Worm (Caenorhabditis elegans) whole organism, late embryonic: Measurements from ENCODE around the gene C54C6.7.

ENCODE experiments used
- C08G9.2 ChIP-seq: sonication (generic microtip); optimal IDR thresholded peaks from 2 replicates; lab custom pipeline; 2016; ENCODE audit warnings: mild to moderate bottlenecking, missing genetic modification characterization, moderate library complexity, missing compliant biosample characterization
- C38D4.7 ChIP-seq: fragments of 200-800 bp; sonication (Bioruptor generic); optimal IDR thresholded peaks from 2 replicates; lab custom pipeline; 2018; ENCODE audit warnings: mild to moderate bottlenecking, missing genetic modification characterization, moderate library complexity, missing compliant biosample characterization
- K09A11.1 ChIP-seq: sonication (generic microtip); optimal IDR thresholded peaks from 2 replicates; lab custom pipeline; 2017; ENCODE audit warnings: antibody characterized with exemption, mild to moderate bottlenecking, missing genetic modification characterization, missing compliant biosample characterization; ENCODE audit not compliant: insufficient read depth
- T23F11.4 ChIP-seq: fragments of 200-800 bp; sonication (Bioruptor generic); optimal IDR thresholded peaks from 2 replicates; lab custom pipeline; 2018; ENCODE audit warnings: mild to moderate bottlenecking, missing genetic modification characterization, missing compliant biosample characterization
- Y22D7AL.16 ChIP-seq: sonication (generic microtip); optimal IDR thresholded peaks from 2 replicates; lab custom pipeline; 2016; ENCODE audit warnings: missing genetic modification characterization, missing compliant biosample characterization
- ceh-18 ChIP-seq: sonication (generic microtip); optimal IDR thresholded peaks from 2 replicates; lab custom pipeline; 2016; ENCODE audit warnings: missing genetic modification characterization, missing compliant biosample characterization
- ceh-22 ChIP-seq: sonication (generic microtip); optimal IDR thresholded peaks from 2 replicates; lab custom pipeline; 2017; ENCODE audit warnings: missing biosample characterization, missing genetic modification characterization
- ceh-24 ChIP-seq: sonication (generic microtip); optimal IDR thresholded peaks from 2 replicates; lab custom pipeline; 2016; ENCODE audit warnings: mild to moderate bottlenecking, missing genetic modification characterization, missing compliant biosample characterization
- ceh-30 ChIP-seq: fragments of 150-350 bp; optimal IDR thresholded peaks from 2 replicates; lab custom pipeline; 2014; ENCODE audit warnings: missing biosample characterization, missing genetic modification characterization
- ceh-34 ChIP-seq: sonication (generic microtip); optimal IDR thresholded peaks from 2 replicates; lab custom pipeline; 2016; ENCODE audit warnings: mild to moderate bottlenecking, missing genetic modification characterization, missing compliant biosample characterization
- ceh-45 ChIP-seq: fragments of 200-800 bp; sonication (Bioruptor generic); IDR thresholded peaks from 2 replicates; pipeline ENCODE4 v1.3.6; 2022; ENCODE audit warnings: missing genetic modification reagents, missing genetic modification characterization, missing compliant biosample characterization
- ceh-6 ChIP-seq: fragments of 200-800 bp; sonication (Bioruptor generic); optimal IDR thresholded peaks from 2 replicates; lab custom pipeline; 2018; ENCODE audit warnings: mild to moderate bottlenecking, missing genetic modification characterization, missing compliant biosample characterization
- ceh-9 ChIP-seq: sonication (generic microtip); optimal IDR thresholded peaks from 2 replicates; lab custom pipeline; 2016; ENCODE audit warnings: mild to moderate bottlenecking, missing genetic modification characterization, inconsistent platforms, missing compliant biosample characterization
- che-1 ChIP-seq: sonication (generic microtip); optimal IDR thresholded peaks from 2 replicates; lab custom pipeline; 2016; ENCODE audit warnings: mild to moderate bottlenecking, missing genetic modification characterization, missing compliant biosample characterization
- dve-1 ChIP-seq: sonication (generic microtip); optimal IDR thresholded peaks from 2 replicates; lab custom pipeline; 2017; ENCODE audit warnings: antibody characterized with exemption, mild to moderate bottlenecking, missing genetic modification characterization, missing compliant biosample characterization
- elt-2 ChIP-seq: sonication (generic microtip); optimal IDR thresholded peaks from 2 replicates; lab custom pipeline; 2016; ENCODE audit warnings: missing genetic modification reagents, missing genetic modification characterization, missing compliant biosample characterization
- elt-4 ChIP-seq: sonication (generic microtip); optimal IDR thresholded peaks from 2 replicates; lab custom pipeline; 2016; ENCODE audit warnings: missing genetic modification characterization, missing compliant biosample characterization
- eyg-1 ChIP-seq: sonication (generic microtip); optimal IDR thresholded peaks from 2 replicates; lab custom pipeline; 2016; ENCODE audit warnings: missing genotype, missing genetic modification characterization, missing compliant biosample characterization
- fax-1 ChIP-seq: sonication (generic microtip); optimal IDR thresholded peaks from 2 replicates; lab custom pipeline; 2016; ENCODE audit warnings: missing genotype, missing genetic modification characterization, missing compliant biosample characterization
- fkh-10 ChIP-seq: fragments of 150-350 bp; optimal IDR thresholded peaks from 2 replicates; lab custom pipeline; 2014; ENCODE audit warnings: missing biosample characterization, missing genetic modification reagents, missing genetic modification characterization
- gmeb-2 ChIP-seq: sonication (generic microtip); optimal IDR thresholded peaks from 2 replicates; lab custom pipeline; 2016; ENCODE audit warnings: missing genetic modification characterization, inconsistent platforms, missing compliant biosample characterization
- hlh-13 ChIP-seq: fragments of 200-800 bp; sonication (Bioruptor generic); optimal IDR thresholded peaks from 2 replicates; lab custom pipeline; 2018; ENCODE audit warnings: mild to moderate bottlenecking, missing genetic modification characterization, missing compliant biosample characterization
- hlh-30 ChIP-seq: sonication (generic microtip); optimal IDR thresholded peaks from 2 replicates; lab custom pipeline; 2017; ENCODE audit warnings: antibody characterized with exemption, missing genetic modification characterization, missing compliant biosample characterization; ENCODE audit not compliant: insufficient read depth
- hlh-6 ChIP-seq: sonication (generic microtip); optimal IDR thresholded peaks from 2 replicates; lab custom pipeline; 2016; ENCODE audit warnings: missing genotype, missing genetic modification characterization, missing compliant biosample characterization
- lim-6 ChIP-seq: sonication (generic microtip); optimal IDR thresholded peaks from 2 replicates; lab custom pipeline; 2016; ENCODE audit warnings: missing genetic modification characterization, missing compliant biosample characterization
- lin-11 ChIP-seq: fragments of 200-800 bp; sonication (Bioruptor generic); optimal IDR thresholded peaks from 2 replicates; lab custom pipeline; 2018; ENCODE audit warnings: mild to moderate bottlenecking, missing genetic modification characterization, missing compliant biosample characterization
- madf-2 ChIP-seq: sonication (generic microtip); optimal IDR thresholded peaks from 2 replicates; lab custom pipeline; 2017; ENCODE audit warnings: missing genetic modification characterization, missing compliant biosample characterization
- nhr-232 ChIP-seq: sonication (generic microtip); optimal IDR thresholded peaks from 2 replicates; lab custom pipeline; 2016; ENCODE audit warnings: missing genetic modification characterization, missing compliant biosample characterization
- pag-3 ChIP-seq: sonication (generic microtip); optimal IDR thresholded peaks from 2 replicates; lab custom pipeline; 2016; ENCODE audit warnings: missing compliant biosample characterization, missing genetic modification characterization, borderline replicate concordance
- pat-9 ChIP-seq: fragments of 200-800 bp; sonication (Bioruptor generic); optimal IDR thresholded peaks from 2 replicates; lab custom pipeline; 2018; ENCODE audit warnings: mild to moderate bottlenecking, missing genetic modification characterization, moderate library complexity, missing compliant biosample characterization
- pha-4 ChIP-seq: fragments of 150-350 bp; optimal IDR thresholded peaks from 2 replicates; lab custom pipeline; 2018; ENCODE audit warnings: missing biosample characterization, missing genetic modification reagents, missing genetic modification characterization
- pqm-1 ChIP-seq: sonication (generic microtip); optimal IDR thresholded peaks from 2 replicates; lab custom pipeline; 2016; ENCODE audit warnings: missing genetic modification characterization, missing compliant biosample characterization
- pros-1 ChIP-seq: fragments of 150-350 bp; optimal IDR thresholded peaks from 2 replicates; lab custom pipeline; 2014; ENCODE audit warnings: missing biosample characterization, missing genetic modification reagents, missing genetic modification characterization
- ref-2 ChIP-seq: sonication (generic microtip); optimal IDR thresholded peaks from 2 replicates; lab custom pipeline; 2016; ENCODE audit warnings: missing genetic modification characterization, missing compliant biosample characterization
- rnt-1 ChIP-seq: sonication (generic microtip); optimal IDR thresholded peaks from 2 replicates; lab custom pipeline; 2016; ENCODE audit warnings: missing genetic modification characterization, missing compliant biosample characterization
- sox-4 ChIP-seq: sonication (generic microtip); optimal IDR thresholded peaks from 2 replicates; lab custom pipeline; 2017; ENCODE audit warnings: mild to moderate bottlenecking, missing genetic modification characterization, inconsistent platforms, missing compliant biosample characterization
- tbx-2 ChIP-seq: sonication (generic microtip); optimal IDR thresholded peaks from 2 replicates; lab custom pipeline; 2016; ENCODE audit warnings: missing genetic modification characterization, missing compliant biosample characterization
- ttx-3 ChIP-seq: sonication (generic microtip); optimal IDR thresholded peaks from 2 replicates; lab custom pipeline; 2016; ENCODE audit warnings: missing genetic modification reagents, missing genetic modification characterization, missing compliant biosample characterization
- unc-3 ChIP-seq, 2 experiments: fragments of 200-800 bp in 1 of 2; sonication (Bioruptor generic) in 1 of 2; sonication (generic microtip) in 1 of 2; conservative IDR thresholded peaks in 1 of 2; optimal IDR thresholded peaks in 1 of 2; 2 replicates each; pipeline versions ENCODE4 v1.3.6 to Lab custom; 2016 to 2022; ENCODE audit warnings: missing compliant biosample characterization in 2 of 2, missing genetic modification characterization in 2 of 2, missing genetic modification reagents in 1 of 2
- unc-55 ChIP-seq: sonication (generic microtip); optimal IDR thresholded peaks from 2 replicates; lab custom pipeline; 2017; ENCODE audit warnings: missing biosample characterization, missing genetic modification reagents, missing genetic modification characterization
- unc-86 ChIP-seq: sonication (generic microtip); optimal IDR thresholded peaks from 2 replicates; lab custom pipeline; 2016; ENCODE audit warnings: missing genetic modification characterization, missing compliant biosample characterization
- ztf-16 ChIP-seq: sonication (generic microtip); optimal IDR thresholded peaks from 2 replicates; lab custom pipeline; 2017; ENCODE audit warnings: missing genetic modification characterization, missing compliant biosample characterization

The C54C6.7 gene

ce11 chrIII:3573281-3573680, 27.1 kb upstream of the C54C6.7 start, which contains the start of gene nhr-6:
Gene nhr-6, plus strand, starts transcription at chrIII:3573581.
- TF ChIP-seq elt-4 (tag; lab: Kevin White, UChicago) (no peak), pqm-1 (tag; lab: Kevin White, UChicago) (no peak), madf-2 (no peak), unc-86 (tag; lab: Kevin White, UChicago) (no peak), ref-2 (tag; lab: Kevin White, UChicago) (no peak), lin-11 (tag; lab: Kevin White, UChicago) (no peak), ceh-45 (no peak), hlh-6 (tag; lab: Kevin White, UChicago) (no peak), ceh-24 (no peak), fkh-10 (GFP tag; lab: Kevin White, UChicago) (no peak), ttx-3 (tag; lab: Kevin White, UChicago) (no peak), dve-1 (no peak), K09A11.1 (tag; lab: Kevin White, UChicago) (no peak), tbx-2 (tag; lab: Kevin White, UChicago) (no peak), hlh-13 (no peak), ceh-34 (tag; lab: Kevin White, UChicago) (no peak), sox-4 (tag; lab: Kevin White, UChicago) (no peak), fax-1 (tag; lab: Kevin White, UChicago) (no peak), lim-6 (no peak)

ce11 chrIII:3571371-3571902, 25.2 kb upstream of the C54C6.7 start:
- no peak for TF ChIP-seq ceh-30
- peak; percentile 70 for TF ChIP-seq elt-2 (tag; lab: Kevin White, UChicago)
- TF ChIP-seq, all 69 proteins: peak for 1

ce11 chrIII:3569763-3570162, 23.5 kb upstream of the C54C6.7 start:
- TF ChIP-seq hlh-30 (tag; lab: Kevin White, UChicago) (no peak), eyg-1 (tag; lab: Kevin White, UChicago) (no peak), pag-3 (tag; lab: Kevin White, UChicago) (no peak), ztf-16 (tag; lab: Kevin White, UChicago) (no peak), pha-4 (tag; lab: Kevin White, UChicago) (no peak), rnt-1 (tag; lab: Kevin White, UChicago) (no peak), hlh-13 (no peak), madf-2 (no peak), ceh-45 (no peak), pqm-1 (tag; lab: Kevin White, UChicago) (no peak), C38D4.7 (no peak), ceh-9 (tag; lab: Kevin White, UChicago) (no peak), pat-9 (no peak), C08G9.2 (tag; lab: Kevin White, UChicago) (no peak), dve-1 (no peak), gmeb-2 (tag; lab: Kevin White, UChicago) (no peak), unc-86 (tag; lab: Kevin White, UChicago) (no peak), T23F11.4 (GFP tag; lab: Kevin White, UChicago) (no peak), tbx-2 (tag; lab: Kevin White, UChicago) (no peak), hlh-6 (tag; lab: Kevin White, UChicago) (no peak)
- TF ChIP-seq, all 69 proteins: peak for 0

DNA sequence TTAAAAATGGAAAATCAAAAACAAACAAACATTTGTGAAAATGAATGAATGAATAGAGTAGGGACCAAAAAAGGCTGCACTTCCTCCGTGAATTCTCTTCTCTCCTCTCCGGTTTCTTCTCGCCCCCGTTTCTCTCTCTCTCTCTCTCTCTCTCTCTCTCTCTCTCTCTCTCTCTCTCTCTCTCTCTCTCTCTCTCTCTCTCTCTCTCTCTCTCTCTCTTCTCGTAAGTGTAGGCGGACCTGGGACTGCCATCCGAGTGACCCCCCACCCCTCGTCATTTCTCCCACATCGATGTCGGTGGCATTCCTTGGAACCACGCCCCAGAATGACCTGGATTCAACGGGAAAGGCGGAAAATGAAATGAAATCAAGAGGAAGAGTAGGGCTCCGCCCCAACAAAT, 20.6 kb upstream of the C54C6.7 start:
- TF ChIP-seq dve-1 = no peak

DNA sequence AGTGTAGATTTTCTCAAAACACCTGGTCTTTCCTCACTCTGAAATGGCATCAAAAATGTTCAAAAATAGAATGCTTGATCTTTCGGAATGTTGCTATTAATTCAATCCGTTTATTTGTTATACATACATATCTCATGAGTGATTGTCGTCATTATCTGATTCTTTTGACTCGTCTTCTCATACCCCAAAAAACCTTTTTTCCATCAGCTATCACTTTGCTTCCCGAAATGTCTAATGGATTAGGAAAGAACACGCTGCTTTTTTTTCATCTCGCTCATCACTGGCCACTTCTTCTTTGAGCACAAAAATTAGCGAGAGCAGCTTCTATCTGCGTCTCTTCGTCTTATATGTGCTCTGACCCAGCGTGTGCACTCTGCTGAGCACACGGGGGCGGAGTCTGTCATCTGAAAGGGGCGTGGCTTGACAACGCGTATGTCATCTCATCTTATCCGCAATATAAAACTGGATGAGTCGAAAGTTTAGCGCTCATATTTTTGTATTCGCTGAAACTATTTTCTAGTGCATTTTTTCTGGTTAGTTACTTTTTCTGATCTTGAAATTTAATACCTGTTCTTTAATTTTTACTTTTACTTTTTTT, 18.6 kb upstream of the C54C6.7 start:
- TF ChIP-seq ceh-18 (tag; lab: Kevin White, UChicago) = no peak
- no peak for TF ChIP-seq tbx-2 (tag; lab: Kevin White, UChicago)
- no peak for TF ChIP-seq T23F11.4 (GFP tag; lab: Kevin White, UChicago)
- no peak for TF ChIP-seq ceh-22 (tag; lab: Kevin White, UChicago)
- no peak for TF ChIP-seq nhr-232 (tag; lab: Kevin White, UChicago)
- no peak for TF ChIP-seq ztf-16 (tag; lab: Kevin White, UChicago)
- TF ChIP-seq unc-3 (GFP tag; conservative IDR thresholded peaks at IDR 0.05; lab: Robert Waterston, UW) = no peak
- TF ChIP-seq unc-3 (tag; optimal IDR thresholded peaks at IDR 0.05; lab: Kevin White, UChicago) = no peak
- TF ChIP-seq Y22D7AL.16 = no peak
- no peak for TF ChIP-seq pros-1
- no peak for TF ChIP-seq unc-86 (tag; lab: Kevin White, UChicago)
- no peak for TF ChIP-seq sox-4 (tag; lab: Kevin White, UChicago)
- TF ChIP-seq che-1 (tag; lab: Kevin White, UChicago) = no peak
- TF ChIP-seq elt-2 (tag; lab: Kevin White, UChicago) = no peak
- no peak for TF ChIP-seq pat-9
- no peak for TF ChIP-seq unc-55 (GFP tag; lab: Kevin White, UChicago)
- TF ChIP-seq K09A11.1 (tag; lab: Kevin White, UChicago) = no peak
- TF ChIP-seq ceh-6 (GFP tag; lab: Kevin White, UChicago) = no peak
